Worm (Caenorhabditis elegans) whole organism, L4/young adult: Measurements from ENCODE around the gene swd-2.2.

ENCODE experiments used
- dao-5 ChIP-seq: sonication (generic microtip); optimal IDR thresholded peaks from 2 replicates; lab custom pipeline; 2016; ENCODE audit warnings: missing genotype, missing genetic modification characterization, moderate library complexity, missing compliant biosample characterization
- him-1 ChIP-seq: sonication (generic microtip); optimal IDR thresholded peaks from 2 replicates; lab custom pipeline; 2016; ENCODE audit warnings: missing genotype, missing genetic modification reagents, missing genetic modification characterization, missing compliant biosample characterization

DNA sequence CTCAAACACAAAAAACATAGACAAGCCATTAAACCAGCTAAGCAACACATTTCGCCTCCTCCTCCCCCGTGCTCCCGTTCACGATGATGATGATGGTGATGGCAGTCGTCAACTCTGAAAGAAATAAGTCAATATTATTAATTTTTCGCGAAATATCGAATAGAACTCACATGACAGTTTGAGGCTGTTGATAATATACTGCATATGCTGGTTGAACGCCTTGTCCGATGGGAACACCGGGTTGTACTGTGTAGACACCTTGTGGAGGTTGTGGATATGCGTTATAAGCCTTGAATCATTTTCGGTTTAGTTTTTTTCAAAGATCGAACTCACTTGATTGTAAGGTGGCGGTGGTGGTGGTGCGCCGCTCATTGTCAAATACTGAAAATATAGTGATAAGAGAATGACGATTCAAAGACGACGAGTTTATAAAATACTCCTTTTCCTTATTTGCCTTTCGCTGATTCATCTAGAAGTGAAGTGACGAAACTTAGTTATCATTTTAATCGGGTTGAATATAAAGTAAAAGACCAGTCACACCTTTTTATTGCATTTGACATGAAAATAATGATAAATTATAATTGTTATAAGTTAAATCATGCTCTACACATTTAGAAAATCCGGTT is 17.7 kb downstream of the swd-2.2 start, which contains the start of gene C33H5.13:
- TF ChIP-seq dao-5 (tag; lab: Kevin White, UChicago) (no peak), him-1 (tag; lab: Kevin White, UChicago) (no peak)
